Fruit fly (Drosophila melanogaster) whole organism, wandering third instar larva: ENCODE data around the gene bora.

Source experiments
- CG32264 ChIP-seq: fragments of 200-800 bp; sonication (Bioruptor generic); optimal IDR thresholded peaks from 2 replicates; lab custom pipeline; 2016; ENCODE audit warnings: missing biosample characterization, missing genetic modification characterization
- Hr78 ChIP-seq: fragments of >200 bp; optimal IDR thresholded peaks from 2 replicates; lab custom pipeline; 2017; ENCODE audit warnings: missing biosample characterization, missing genetic modification characterization
- dmrt93B ChIP-seq: fragments of 200-800 bp; sonication (Bioruptor generic); optimal IDR thresholded peaks from 2 replicates; lab custom pipeline; 2018; ENCODE audit warnings: missing biosample characterization, mild to moderate bottlenecking, missing genetic modification characterization
- lola ChIP-seq: fragments of >200 bp; optimal IDR thresholded peaks from 2 replicates; lab custom pipeline; 2017; ENCODE audit warnings: missing biosample characterization, missing genetic modification characterization
- pan ChIP-seq: fragments of >200 bp; optimal IDR thresholded peaks from 2 replicates; lab custom pipeline; 2017
- sv ChIP-seq: fragments of 200-800 bp; sonication (Bioruptor generic); optimal IDR thresholded peaks from 3 replicates; lab custom pipeline; 2016; ENCODE audit warnings: missing biosample characterization, missing genetic modification characterization

DNA sequence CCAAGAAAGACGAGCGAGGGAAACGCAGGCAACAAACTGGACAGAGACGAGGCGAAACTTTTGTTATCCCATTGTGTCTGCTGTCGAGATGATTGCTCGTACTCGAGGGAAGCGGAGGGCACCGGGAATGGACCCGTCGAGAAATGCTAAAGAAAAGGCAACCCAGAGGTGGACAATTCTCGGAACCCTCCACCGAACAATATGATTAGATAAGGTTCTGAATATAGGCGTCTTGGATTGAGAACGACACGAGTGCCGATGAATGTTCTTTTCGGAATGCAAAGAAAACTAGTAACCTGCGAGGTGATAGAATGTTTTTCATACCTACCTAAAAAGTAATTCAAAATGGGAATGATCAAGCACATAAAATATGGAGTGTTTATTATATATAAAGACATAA is 7.4 kb downstream of the bora start:
- TF ChIP-seq dmrt93B (GFP tag; lab: Kevin White, UChicago) (no peak), CG32264 (no peak), sv (no peak), lola (GFP tag; lab: Kevin White, UChicago) (no peak), Hr78 (no peak), pan (lab: Kevin White, UChicago) (no peak)
